Fruit fly (Drosophila melanogaster) whole organism, wandering third instar larva: ENCODE results near the gene Ocrl.

Experiments
- Abd-B ChIP-seq: fragments of >200 bp; optimal IDR thresholded peaks from 2 replicates; lab custom pipeline; 2017; ENCODE audit warnings: missing biosample characterization, missing genetic modification characterization
- CG32264 ChIP-seq: fragments of 200-800 bp; sonication (Bioruptor generic); optimal IDR thresholded peaks from 2 replicates; lab custom pipeline; 2016; ENCODE audit warnings: missing biosample characterization, missing genetic modification characterization
- CrebA ChIP-seq: fragments of 200-800 bp; sonication (Bioruptor generic); optimal IDR thresholded peaks from 2 replicates; lab custom pipeline; 2016; ENCODE audit warnings: missing biosample characterization, mild to moderate bottlenecking, missing genetic modification characterization, borderline replicate concordance
- Dfd ChIP-seq: fragments of >200 bp; optimal IDR thresholded peaks from 2 replicates; lab custom pipeline; 2017; ENCODE audit warnings: missing biosample characterization, missing genetic modification characterization
- Dif ChIP-seq: fragments of 200-275, 200-300 bp; sonication (Bioruptor generic); optimal IDR thresholded peaks from 2 replicates; lab custom pipeline; 2018; ENCODE audit warnings: missing biosample characterization, missing genetic modification characterization; ENCODE audit not compliant: partially characterized antibody
- GATAd ChIP-seq: sonication (Bioruptor generic); optimal IDR thresholded peaks from 2 replicates; lab custom pipeline; 2016; ENCODE audit warnings: missing biosample characterization, missing genetic modification characterization
- HLH106 ChIP-seq: fragments of 200-800 bp; optimal IDR thresholded peaks from 3 replicates; lab custom pipeline; 2019; ENCODE audit warnings: missing biosample characterization, mild to moderate bottlenecking, missing genetic modification characterization, moderate library complexity
- Hnf4 ChIP-seq: fragments of 200-800 bp; sonication (Bioruptor generic); optimal IDR thresholded peaks from 2 replicates; lab custom pipeline; 2016; ENCODE audit warnings: missing biosample characterization, mild to moderate bottlenecking, missing genetic modification characterization
- Jra ChIP-seq: sonication (Bioruptor generic); optimal IDR thresholded peaks from 2 replicates; lab custom pipeline; 2016; ENCODE audit warnings: missing biosample characterization, missing genetic modification characterization
- N ChIP-seq: fragments of >200 bp; optimal IDR thresholded peaks from 2 replicates; lab custom pipeline; 2018; ENCODE audit warnings: missing biosample characterization, missing external identifiers, missing genetic modification characterization
- OdsH ChIP-seq: fragments of 200-800 bp; sonication (Bioruptor generic); optimal IDR thresholded peaks from 2 replicates; lab custom pipeline; 2016; ENCODE audit warnings: missing biosample characterization, mild to moderate bottlenecking, missing genetic modification characterization
- Rel ChIP-seq, 2 experiments: fragments of 200-800 bp; sonication (Bioruptor generic) in 1 of 2; optimal IDR thresholded peaks; 2 replicates in 1 of 2; 3 replicates in 1 of 2; lab custom pipeline; 2016 to 2019; ENCODE audit warnings: mild to moderate bottlenecking in 2 of 2, missing biosample characterization in 2 of 2, missing genetic modification characterization in 2 of 2, moderate library complexity in 1 of 2
- Sp1 ChIP-seq: fragments of 200-800 bp; sonication (Bioruptor generic); optimal IDR thresholded peaks from 3 replicates; lab custom pipeline; 2019; ENCODE audit warnings: missing biosample characterization, mild to moderate bottlenecking, missing genetic modification characterization, moderate library complexity
- br ChIP-seq: fragments of 200-800 bp; sonication (Bioruptor generic); optimal IDR thresholded peaks from 2 replicates; lab custom pipeline; 2016; ENCODE audit warnings: missing biosample characterization, missing genetic modification characterization
- brk ChIP-seq: fragments of 200-800 bp; sonication (Bioruptor generic); optimal IDR thresholded peaks from 2 replicates; lab custom pipeline; 2016; ENCODE audit warnings: missing biosample characterization, mild to moderate bottlenecking, missing genetic modification characterization
- dl ChIP-seq, 2 experiments: fragments of 175-275, 200-275 bp in 1 of 2; fragments of 200-275 bp in 1 of 2; sonication (Bioruptor generic); optimal IDR thresholded peaks; lab custom pipeline; 2018; ENCODE audit warnings: mild to moderate bottlenecking in 2 of 2, missing biosample characterization in 2 of 2, missing genetic modification characterization in 2 of 2, moderate library complexity in 2 of 2; ENCODE audit not compliant: partially characterized antibody in 2 of 2, insufficient read depth in 1 of 2
- dsf ChIP-seq: sonication (Bioruptor generic); optimal IDR thresholded peaks from 2 replicates; lab custom pipeline; 2016; ENCODE audit warnings: missing biosample characterization, missing genetic modification characterization, borderline replicate concordance
- ey ChIP-seq: fragments of 200-800 bp; sonication (Bioruptor generic); optimal IDR thresholded peaks from 2 replicates; lab custom pipeline; 2016; ENCODE audit warnings: missing biosample characterization, missing genetic modification characterization
- foxo ChIP-seq, 2 experiments: fragments of 200-800 bp; sonication (Bioruptor generic); optimal IDR thresholded peaks; 2 replicates in 1 of 2; 3 replicates in 1 of 2; lab custom pipeline; 2016 to 2017; ENCODE audit warnings: missing biosample characterization in 2 of 2, missing genetic modification characterization in 2 of 2
- fru ChIP-seq: fragments of 200-800 bp; sonication (Bioruptor generic); optimal IDR thresholded peaks from 3 replicates; lab custom pipeline; 2016; ENCODE audit warnings: missing biosample characterization, mild to moderate bottlenecking, missing genetic modification characterization
- h ChIP-seq: fragments of 200-800 bp; sonication (Bioruptor generic); optimal IDR thresholded peaks from 3 replicates; lab custom pipeline; 2016; ENCODE audit warnings: missing biosample characterization, mild to moderate bottlenecking, missing genetic modification characterization
- jim ChIP-seq: fragments of 175-275, 200-325 bp; sonication (Bioruptor generic); optimal IDR thresholded peaks from 2 replicates; lab custom pipeline; 2016; ENCODE audit warnings: missing biosample characterization, mild to moderate bottlenecking, missing genetic modification characterization
- lola ChIP-seq: fragments of >200 bp; optimal IDR thresholded peaks from 2 replicates; lab custom pipeline; 2017; ENCODE audit warnings: missing biosample characterization, missing genetic modification characterization
- pan ChIP-seq: fragments of >200 bp; optimal IDR thresholded peaks from 2 replicates; lab custom pipeline; 2017
- psq ChIP-seq: fragments of 200-800 bp; sonication (Bioruptor generic); optimal IDR thresholded peaks from 3 replicates; lab custom pipeline; 2017; ENCODE audit warnings: missing biosample characterization, mild to moderate bottlenecking, missing genetic modification characterization, moderate library complexity
- rgr ChIP-seq: fragments of 200-800 bp; sonication (Bioruptor generic); optimal IDR thresholded peaks from 3 replicates; lab custom pipeline; 2016; ENCODE audit warnings: missing biosample characterization, mild to moderate bottlenecking, missing genetic modification characterization
- sage ChIP-seq: fragments of 200-800 bp; sonication (Bioruptor generic); optimal IDR thresholded peaks from 2 replicates; lab custom pipeline; 2016; ENCODE audit warnings: missing biosample characterization, mild to moderate bottlenecking, missing genetic modification characterization
- sv ChIP-seq: fragments of 200-800 bp; sonication (Bioruptor generic); optimal IDR thresholded peaks from 3 replicates; lab custom pipeline; 2016; ENCODE audit warnings: missing biosample characterization, missing genetic modification characterization
- tai ChIP-seq: sonication (Bioruptor generic); optimal IDR thresholded peaks from 2 replicates; lab custom pipeline; 2016; ENCODE audit warnings: missing biosample characterization, missing genetic modification characterization
- usp ChIP-seq: fragments of >200 bp; optimal IDR thresholded peaks from 2 replicates; lab custom pipeline; 2017; ENCODE audit warnings: missing biosample characterization, missing genetic modification characterization
- woc ChIP-seq: sonication (Bioruptor generic); optimal IDR thresholded peaks from 2 replicates; lab custom pipeline; 2016; ENCODE audit warnings: missing biosample characterization, mild to moderate bottlenecking, missing genetic modification characterization

Gene Ocrl

DNA sequence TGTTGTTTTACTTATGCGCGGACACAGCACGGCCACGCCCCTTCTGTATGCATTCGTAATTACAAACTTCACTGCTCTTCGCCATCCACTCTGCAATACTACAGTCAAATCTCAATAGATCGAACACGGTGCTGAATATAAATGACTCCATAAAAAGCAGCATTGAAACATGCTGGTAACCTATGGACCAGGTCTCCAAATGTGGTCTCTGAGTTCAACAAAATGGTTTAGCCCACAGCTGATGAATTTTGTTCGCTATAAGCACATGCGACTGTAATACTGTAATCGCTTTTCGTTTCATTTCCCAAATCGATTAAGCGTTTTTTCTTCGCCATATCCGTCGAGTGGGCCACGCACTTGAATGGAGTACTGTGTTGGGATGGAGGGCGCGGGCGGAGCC, 25.4 kb upstream of the Ocrl start:
- TF ChIP-seq br (GFP tag; lab: Kevin White, UChicago) (no peak), Abd-B (GFP tag; lab: Kevin White, UChicago) (no peak), fru (GFP tag; lab: Kevin White, UChicago) (peak; percentile 45), h (peak; percentile 56), Sp1 (peak; percentile 43), brk (GFP tag; lab: Kevin White, UChicago) (no peak), foxo (GFP tag; optimal IDR thresholded peaks at IDR 0.05; lab: Kevin White, UChicago) (peak in 1 of 2 experiments; percentile 60), ey (GFP tag; lab: Kevin White, UChicago) (peak; percentile 54), HLH106 (tag; lab: Kevin White, UChicago) (peak; percentile 31), dl (GFP tag; optimal IDR thresholded peaks at IDR 0.05; lab: Kevin White, UChicago; ENCODE audit: insufficient read depth in 1 of 2, partially characterized antibody in 2 of 2) (no peak)

DNA sequence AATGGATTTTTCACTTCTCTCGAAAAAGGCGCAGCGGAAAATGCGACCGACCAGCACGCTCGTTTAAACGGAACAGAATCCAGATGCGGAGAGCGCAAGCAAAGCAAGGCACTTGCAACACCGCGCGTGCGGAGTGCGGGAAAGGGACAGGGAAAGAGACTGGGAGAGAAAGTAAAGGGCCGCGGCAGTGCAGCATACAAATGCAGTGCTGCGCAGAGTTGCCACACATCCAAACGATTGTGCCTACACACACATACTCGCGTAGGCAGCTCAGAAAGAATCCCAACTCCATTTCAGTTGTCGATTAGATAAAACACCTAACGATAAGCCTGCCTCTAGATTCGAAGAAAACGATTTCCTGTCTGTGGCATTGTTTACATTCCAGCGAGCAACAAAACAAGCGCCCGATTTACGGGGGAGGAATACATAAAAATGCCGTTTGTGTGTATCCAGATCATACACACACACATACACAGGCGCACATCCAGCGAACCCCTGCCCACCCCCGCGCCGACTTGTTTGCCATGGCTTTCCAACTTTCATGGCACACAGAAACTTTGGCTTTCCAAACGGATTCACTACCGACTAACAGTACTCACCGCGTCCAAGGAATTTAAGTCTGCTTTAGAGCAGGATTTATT, 23.2 kb upstream of the Ocrl start:
- TF ChIP-seq HLH106 (tag; lab: Kevin White, UChicago) (no peak), Dfd (GFP tag; lab: Kevin White, UChicago) (no peak), ey (GFP tag; lab: Kevin White, UChicago) (no peak), N (peak; percentile 55), tai (GFP tag; lab: Kevin White, UChicago) (no peak), pan (lab: Kevin White, UChicago) (no peak), sv (no peak), CG32264 (GFP tag; lab: Kevin White, UChicago) (no peak), dsf (GFP tag; lab: Kevin White, UChicago) (no peak), br (GFP tag; lab: Kevin White, UChicago) (no peak), Dif (GFP tag; lab: Kevin White, UChicago) (peak; percentile 35), usp (no peak)

DNA sequence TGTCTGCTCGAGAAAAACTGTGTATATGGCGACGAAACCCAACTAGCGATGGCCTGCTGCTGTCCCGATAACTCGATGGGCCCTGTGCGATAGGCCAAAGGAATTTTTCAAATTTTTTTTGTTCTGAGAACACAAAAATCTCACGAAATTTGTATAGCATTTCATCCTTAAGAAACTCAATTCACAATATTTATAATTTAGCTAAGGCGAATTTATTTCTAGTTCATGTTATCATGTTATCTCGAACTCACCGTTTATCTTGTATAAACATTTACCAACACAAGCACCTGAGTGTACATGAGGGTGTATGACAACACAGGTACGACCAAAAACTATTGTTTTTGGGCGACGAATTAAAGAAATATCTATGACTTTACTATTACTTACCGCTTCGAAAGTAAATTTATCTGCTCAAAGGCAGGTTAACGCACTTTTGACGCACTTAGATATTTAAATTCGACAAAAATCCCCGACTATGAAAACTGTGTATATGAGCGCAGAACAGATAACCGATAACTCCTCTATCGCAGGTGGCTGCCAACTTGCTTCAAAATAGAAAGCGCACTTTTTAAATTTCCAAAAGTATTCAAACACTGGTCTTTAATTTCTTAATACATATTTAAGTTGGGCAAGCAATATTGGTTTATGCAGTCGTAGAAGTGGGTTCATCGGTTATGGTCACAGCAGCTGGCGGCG, 22.5 kb upstream of the Ocrl start, which contains the start of gene arm:
Gene arm (minus strand): TSS at position 524 of the 696 bp plus-strand sequence.
- TF ChIP-seq dsf (GFP tag; lab: Kevin White, UChicago) = no peak
- no peak for TF ChIP-seq Rel (GFP tag; optimal IDR thresholded peaks at IDR 0.05; lab: Kevin White, UChicago)
- TF ChIP-seq Rel (tag; optimal IDR thresholded peaks at IDR 0.05; lab: Kevin White, UChicago) = peak; percentile 98
- TF ChIP-seq Hnf4 (GFP tag; lab: Kevin White, UChicago) = peak; percentile 2
- TF ChIP-seq Jra = peak; percentile 41
- TF ChIP-seq jim (GFP tag; lab: Kevin White, UChicago) = no peak
- TF ChIP-seq HLH106 (tag; lab: Kevin White, UChicago) = peak; percentile 15
- TF ChIP-seq OdsH (GFP tag; lab: Kevin White, UChicago) = no peak
- TF ChIP-seq CrebA = no peak
- TF ChIP-seq GATAd = no peak
- TF ChIP-seq lola = no peak
- TF ChIP-seq psq (GFP tag; lab: Kevin White, UChicago) = peak; percentile 1
- TF ChIP-seq foxo (GFP tag; optimal IDR thresholded peaks at IDR 0.05; lab: Kevin White, UChicago) = peak in 1 of 2 experiments; percentile 19
- TF ChIP-seq sage (GFP tag; lab: Kevin White, UChicago) = no peak
- TF ChIP-seq Dif (GFP tag; lab: Kevin White, UChicago) = no peak
- TF ChIP-seq rgr (GFP tag; lab: Kevin White, UChicago) = peak; percentile 47
- TF ChIP-seq h = peak; percentile 8
- TF ChIP-seq woc (GFP tag; lab: Kevin White, UChicago) = no peak
- peak; percentile 37 for TF ChIP-seq ey (GFP tag; lab: Kevin White, UChicago)
- peak; percentile 14 for TF ChIP-seq br (GFP tag; lab: Kevin White, UChicago)

- no peak for TF ChIP-seq jim (GFP tag; lab: Kevin White, UChicago)
- no peak for TF ChIP-seq sage (GFP tag; lab: Kevin White, UChicago)
- peak; percentile 20 for TF ChIP-seq Sp1
- no peak for TF ChIP-seq Rel (GFP tag; optimal IDR thresholded peaks at IDR 0.05; lab: Kevin White, UChicago)
- TF ChIP-seq Rel (tag; optimal IDR thresholded peaks at IDR 0.05; lab: Kevin White, UChicago) = peak; percentile 24
- TF ChIP-seq OdsH (GFP tag; lab: Kevin White, UChicago) = no peak
Measured at dm6 chrX:1901605-1902136, 21.1 kb upstream of the Ocrl start, which contains the start of gene Ldaf1. Ldaf1 (minus strand) TSS chrX:1901911.
